Fruit fly (Drosophila melanogaster): Measurements from ENCODE around the gene CG7778.

CG7778 gene

DNA sequence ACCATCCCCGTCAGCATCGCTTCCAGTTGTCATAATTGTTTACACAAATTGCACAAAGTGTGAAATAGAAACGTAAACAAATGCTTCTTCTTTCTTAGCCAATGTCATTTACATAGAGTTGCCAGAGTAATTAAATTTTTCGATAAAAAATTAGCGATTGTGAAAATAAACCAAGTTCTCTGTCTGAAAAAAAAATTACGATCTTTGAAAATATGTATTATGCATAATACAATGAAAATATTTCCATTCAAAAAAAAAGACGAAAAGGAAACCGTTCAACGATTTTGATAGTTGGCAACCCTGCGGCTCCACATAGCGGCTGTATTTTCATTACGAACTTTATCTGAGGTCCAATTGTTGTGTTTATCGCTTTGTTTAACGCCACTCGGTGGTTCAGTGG, 35.3 kb upstream of the CG7778 start, which contains the start of the genes CG7810 and CG7806 (continued):
- peak; percentile 86 for TF ChIP-seq H15 (GFP tag; IDR thresholded peaks at IDR 0.05)
- peak; percentile 85 for TF ChIP-seq E2f1 (GFP tag; IDR thresholded peaks at IDR 0.05)
- TF ChIP-seq ind (GFP tag; optimal IDR thresholded peaks at IDR 0.05): peak; percentile 87
- TF ChIP-seq Fer3 (tag; optimal IDR thresholded peaks at IDR 0.05): peak; percentile 90
- TF ChIP-seq CG11504 (tag; optimal IDR thresholded peaks at IDR 0.05): no peak
- no peak for TF ChIP-seq ash1 (GFP tag; optimal IDR thresholded peaks at IDR 0.05)
- peak; percentile 89 for TF ChIP-seq Blimp-1 (GFP tag; optimal IDR thresholded peaks at IDR 0.05)
- TF ChIP-seq Camta (GFP tag; optimal IDR thresholded peaks at IDR 0.05): peak; percentile 91
- TF ChIP-seq ATbp (GFP tag; optimal IDR thresholded peaks at IDR 0.05): no peak
- TF ChIP-seq NfI (GFP tag; optimal IDR thresholded peaks at IDR 0.05): peak; percentile 88
- peak; percentile 95 for TF ChIP-seq Ptx1 (GFP tag; IDR thresholded peaks at IDR 0.05)
- peak; percentile 76 for TF ChIP-seq Ravus (GFP tag; IDR thresholded peaks at IDR 0.05)
- TF ChIP-seq tap (tag; optimal IDR thresholded peaks at IDR 0.05): peak; percentile 84
- no peak for TF ChIP-seq cg (GFP tag; optimal IDR thresholded peaks at IDR 0.05)
- no peak for TF ChIP-seq grn (GFP tag; optimal IDR thresholded peaks at IDR 0.05)
- peak; percentile 90 for TF ChIP-seq CG8388 (GFP tag; optimal IDR thresholded peaks at IDR 0.05)
- TF ChIP-seq mirr (GFP tag; optimal IDR thresholded peaks at IDR 0.05): peak; percentile 28
- TF ChIP-seq CG17612 (GFP tag; IDR thresholded peaks at IDR 0.05): peak; percentile 42; the same call in 1 of the 2 replicates
- peak; percentile 82 for TF ChIP-seq CG6765 (GFP tag; optimal IDR thresholded peaks at IDR 0.05)
- no peak for TF ChIP-seq Bgb (GFP tag; IDR thresholded peaks at IDR 0.05; ENCODE audit: partially characterized antibody)
- TF ChIP-seq org-1 (GFP tag; optimal IDR thresholded peaks at IDR 0.05): peak; percentile 82
- peak; percentile 45; the same call in 2 of the 3 replicates for TF ChIP-seq knrl (GFP tag; IDR thresholded peaks at IDR 0.05; ENCODE audit: partially characterized antibody)
- TF ChIP-seq CG13894 (tag; optimal IDR thresholded peaks at IDR 0.05): peak; percentile 80
- TF ChIP-seq CG31441 (GFP tag; IDR thresholded peaks at IDR 0.05): no peak; the same call in 1 of the 2 replicates
- peak; percentile 89 for TF ChIP-seq CG32767 (GFP tag; IDR thresholded peaks at IDR 0.05)
- TF ChIP-seq yki (optimal IDR thresholded peaks at IDR 0.05): no peak
- TF ChIP-seq Oli (tag; optimal IDR thresholded peaks at IDR 0.05): peak; percentile 88
- peak; percentile 8 for TF ChIP-seq fd102C (GFP tag; optimal IDR thresholded peaks at IDR 0.05)
- TF ChIP-seq CG2199 (GFP tag; IDR thresholded peaks at IDR 0.05): peak; percentile 72; the same call in 1 of the 3 replicates
- peak; percentile 82 for TF ChIP-seq CG18476 (GFP tag; optimal IDR thresholded peaks at IDR 0.05)
- TF ChIP-seq CG6272 (GFP tag; IDR thresholded peaks at IDR 0.05): peak; percentile 69
- TF ChIP-seq Dll (GFP tag; IDR thresholded peaks at IDR 0.05; ENCODE audit: partially characterized antibody): peak; percentile 61; the same call in 2 of the 4 replicates
- peak; percentile 91 for TF ChIP-seq CG16863 (GFP tag; optimal IDR thresholded peaks at IDR 0.05)
- peak; percentile 78 for TF ChIP-seq CG4424 (GFP tag; optimal IDR thresholded peaks at IDR 0.05)
- peak; percentile 83 for TF ChIP-seq CG12155 (GFP tag; optimal IDR thresholded peaks at IDR 0.05)
- TF ChIP-seq fd3F (GFP tag; optimal IDR thresholded peaks at IDR 0.05): peak; percentile 88
- TF ChIP-seq CG11247 (GFP tag; IDR thresholded peaks at IDR 0.05): peak; percentile 88
- TF ChIP-seq ara (GFP tag; IDR thresholded peaks at IDR 0.05): peak; percentile 89
- no peak for TF ChIP-seq dan (GFP tag; IDR thresholded peaks at IDR 0.05)
- TF ChIP-seq MESR4 (GFP tag; optimal IDR thresholded peaks at IDR 0.05): peak; percentile 56
- TF ChIP-seq CG18764 (GFP tag; optimal IDR thresholded peaks at IDR 0.05): peak; percentile 88
- TF ChIP-seq GATAe (GFP tag; conservative IDR thresholded peaks at IDR 0.05): peak; percentile 43; the same call in 1 of the 2 replicates
- no peak for TF ChIP-seq Hmr (GFP tag; optimal IDR thresholded peaks at IDR 0.05)
- peak; percentile 90 for TF ChIP-seq bowl (GFP tag; IDR thresholded peaks at IDR 0.05)
- TF ChIP-seq Scr (GFP tag; IDR thresholded peaks at IDR 0.05; ENCODE audit: partially characterized antibody): peak; percentile 56
- TF ChIP-seq sd (tag; optimal IDR thresholded peaks at IDR 0.05): no peak
- peak; percentile 80 for TF ChIP-seq Spps (tag; optimal IDR thresholded peaks at IDR 0.05)
- no peak for TF ChIP-seq hth (optimal IDR thresholded peaks at IDR 0.05)
- TF ChIP-seq Hey (tag; optimal IDR thresholded peaks at IDR 0.05): no peak
- peak; percentile 82 for TF ChIP-seq CG10462 (GFP tag; optimal IDR thresholded peaks at IDR 0.05)
- TF ChIP-seq CG9797 (GFP tag; optimal IDR thresholded peaks at IDR 0.05): peak; percentile 36

All from whole organism, embryonic.